Worm (Caenorhabditis elegans) whole organism, midembryonic: Measurements from ENCODE around the gene C06C3.3.

Source experiments
- T22C8.4 ChIP-seq: fragments of 200-800 bp; sonication (Bioruptor generic); IDR thresholded peaks from 2 replicates; pipeline ENCODE4 v1.3.6; 2022; ENCODE audit warnings: missing genetic modification characterization, missing compliant biosample characterization
- cog-1 ChIP-seq: sonication (generic microtip); optimal IDR thresholded peaks from 2 replicates; lab custom pipeline; 2016; ENCODE audit warnings: missing genetic modification characterization, missing compliant biosample characterization
- flt-1 ChIP-seq: fragments of 200-800 bp; sonication (Bioruptor generic); IDR thresholded peaks from 2 replicates; pipeline ENCODE4 v1.3.6; 2022; ENCODE audit warnings: missing genetic modification characterization, missing compliant biosample characterization
- klf-2 ChIP-seq: fragments of 200-800 bp; sonication (Bioruptor generic); conservative IDR thresholded peaks from 2 replicates; pipeline ENCODE4 v1.3.6; 2022; ENCODE audit warnings: missing genetic modification reagents, missing genetic modification characterization, missing compliant biosample characterization
- med-1 ChIP-seq: sonication (generic microtip); optimal IDR thresholded peaks from 2 replicates; lab custom pipeline; 2017; ENCODE audit warnings: missing genetic modification characterization, mild to moderate bottlenecking, missing compliant biosample characterization, antibody characterized with exemption, missing genetic modification reagents; ENCODE audit not compliant: insufficient read depth
- ref-1 ChIP-seq: fragments of 200-800 bp; sonication (Bioruptor generic); conservative IDR thresholded peaks from 2 replicates; pipeline ENCODE4 v1.3.6; 2022; ENCODE audit warnings: missing genetic modification reagents, missing genetic modification characterization, missing compliant biosample characterization
- tab-1 ChIP-seq: fragments of 200-800 bp; sonication (Bioruptor generic); IDR thresholded peaks from 2 replicates; pipeline ENCODE4 v1.3.6; 2022; ENCODE audit warnings: missing genetic modification characterization, missing compliant biosample characterization
- ztf-23 ChIP-seq: fragments of 200-800 bp; sonication (Bioruptor generic); IDR thresholded peaks from 2 replicates; pipeline ENCODE4 v1.3.6; 2022; ENCODE audit warnings: missing genetic modification reagents, missing genetic modification characterization, missing compliant biosample characterization
- ztf-29 ChIP-seq: fragments of 200-800 bp; sonication (Bioruptor generic); IDR thresholded peaks from 2 replicates; pipeline ENCODE4 v1.3.6; 2022; ENCODE audit warnings: missing genetic modification reagents, missing genetic modification characterization, missing compliant biosample characterization

Gene C06C3.3

ce11 chrII:9403846-9404245, 31.6 kb upstream of the C06C3.3 start, which contains the start of gene Y51B9A.5:
Gene Y51B9A.5 (plus strand): TSS chrII:9404146.
- no peak for TF ChIP-seq cog-1

DNA sequence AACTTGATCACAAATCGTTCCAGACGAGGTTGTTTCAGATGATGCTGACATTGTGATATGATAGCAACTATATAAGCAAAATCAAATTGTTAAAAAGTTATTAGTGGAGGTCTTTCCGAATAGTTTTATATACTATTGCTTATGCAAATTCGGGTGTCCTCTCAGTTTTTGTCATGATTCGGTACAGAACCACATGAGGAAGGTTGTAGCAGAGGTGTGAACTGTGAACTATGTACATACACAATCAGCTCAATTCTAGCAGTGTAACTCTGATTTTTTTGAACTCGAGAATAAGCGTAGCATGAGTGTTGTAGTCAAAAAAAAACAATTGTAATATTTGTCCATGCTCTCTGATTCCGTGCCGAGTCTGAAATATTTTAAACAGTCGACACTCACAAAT, 30.8 kb upstream of the C06C3.3 start, which contains the start of gene Y51B9A.6:
Gene Y51B9A.6 (minus strand): TSS at position 101 of the 400 bp plus-strand sequence.
- no peak for TF ChIP-seq T22C8.4 (GFP tag; lab: Robert Waterston, UW)
- no peak for TF ChIP-seq ztf-23
- TF ChIP-seq klf-2 (GFP tag; lab: Robert Waterston, UW) = no peak
- TF ChIP-seq ref-1 (GFP tag; lab: Robert Waterston, UW) = no peak
- TF ChIP-seq ztf-29 (GFP tag; lab: Robert Waterston, UW) = no peak
- no peak for TF ChIP-seq med-1
- TF ChIP-seq tab-1 (GFP tag; lab: Robert Waterston, UW) = no peak
- no peak for TF ChIP-seq cog-1
- TF ChIP-seq flt-1 = no peak

ce11 chrII:9399746-9400145, 27.5 kb upstream of the C06C3.3 start, which contains the start of gene Y51B9A.7:
Gene Y51B9A.7 (plus strand): TSS chrII:9400046.
- TF ChIP-seq ref-1 (GFP tag; lab: Robert Waterston, UW) = no peak
- TF ChIP-seq tab-1 (GFP tag; lab: Robert Waterston, UW) = no peak
- TF ChIP-seq ztf-29 (GFP tag; lab: Robert Waterston, UW) = no peak
- no peak for TF ChIP-seq ztf-23
- TF ChIP-seq klf-2 (GFP tag; lab: Robert Waterston, UW) = no peak
- no peak for TF ChIP-seq flt-1
- TF ChIP-seq cog-1 = no peak

DNA sequence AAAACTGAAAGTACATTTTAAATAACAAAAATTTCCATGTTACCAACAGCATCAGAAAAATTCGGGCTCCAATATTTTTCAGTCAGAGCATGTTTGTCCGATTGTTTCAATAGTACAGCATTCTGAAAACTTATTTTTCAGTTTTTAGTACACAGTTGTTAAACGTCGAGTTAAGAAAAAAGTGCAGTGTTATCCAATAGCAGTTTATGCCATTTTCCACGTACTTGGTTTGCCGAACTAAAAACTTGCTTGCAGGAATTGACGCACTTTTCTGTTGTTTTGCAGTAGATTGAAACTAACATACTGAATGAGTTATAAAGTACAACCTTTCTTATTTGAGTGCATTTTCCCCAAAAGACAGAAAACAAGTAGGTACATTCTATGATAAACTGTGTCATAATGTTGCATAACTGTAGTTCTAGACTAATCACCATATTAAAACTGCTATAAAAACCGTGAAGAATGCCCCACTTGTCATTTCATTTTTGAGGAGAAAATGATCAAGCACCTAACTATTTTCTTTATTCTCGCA, 26.1 kb upstream of the C06C3.3 start, which contains the start of the genes Y51B9A.14 and Y51B9A.8:
Gene Y51B9A.14 (minus strand): TSS at position 101 of the 532 bp plus-strand sequence.
Gene Y51B9A.8 (plus strand): TSS at position 482 of the 532 bp plus-strand sequence.
- no peak for TF ChIP-seq tab-1 (GFP tag; lab: Robert Waterston, UW)
- no peak for TF ChIP-seq ref-1 (GFP tag; lab: Robert Waterston, UW)
- TF ChIP-seq ztf-23 = no peak
- no peak for TF ChIP-seq ztf-29 (GFP tag; lab: Robert Waterston, UW)
- no peak for TF ChIP-seq klf-2 (GFP tag; lab: Robert Waterston, UW)
- TF ChIP-seq med-1 = no peak
- no peak for TF ChIP-seq cog-1
- no peak for TF ChIP-seq flt-1
- TF ChIP-seq T22C8.4 (GFP tag; lab: Robert Waterston, UW) = no peak

ce11 chrII:9397496-9397895, 25.2 kb upstream of the C06C3.3 start, which contains the start of gene Y51B9A.9:
Gene Y51B9A.9 (minus strand): TSS chrII:9397596.
- TF ChIP-seq ref-1 (GFP tag; lab: Robert Waterston, UW) (no peak), med-1 (no peak), flt-1 (no peak), ztf-23 (no peak), tab-1 (GFP tag; lab: Robert Waterston, UW) (no peak), klf-2 (GFP tag; lab: Robert Waterston, UW) (no peak), T22C8.4 (GFP tag; lab: Robert Waterston, UW) (no peak), cog-1 (no peak), ztf-29 (GFP tag; lab: Robert Waterston, UW) (no peak)

DNA sequence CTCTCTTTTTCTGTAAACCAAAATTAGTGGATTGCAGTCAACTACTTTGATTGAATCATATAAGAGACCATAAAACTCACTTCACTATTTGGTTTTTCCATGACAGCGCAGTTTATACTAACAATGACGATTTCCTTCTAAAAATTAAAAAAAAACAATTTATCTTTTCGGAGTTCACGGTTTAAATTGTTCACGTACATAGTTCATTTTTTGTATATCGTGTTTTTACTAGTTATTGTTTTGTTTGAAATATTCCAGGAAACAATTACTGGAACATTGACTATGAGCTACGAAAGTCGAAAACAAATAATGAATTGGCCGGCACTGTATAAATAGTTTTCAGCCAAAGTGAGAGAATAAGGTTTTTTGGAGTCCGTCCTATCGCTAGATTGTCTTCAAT, 20.4 kb upstream of the C06C3.3 start, which contains the start of gene lido-17:
Gene lido-17 (minus strand): TSS at position 101 of the 400 bp plus-strand sequence.
- TF ChIP-seq ztf-29 (GFP tag; lab: Robert Waterston, UW) = no peak
- TF ChIP-seq cog-1 = no peak
- no peak for TF ChIP-seq tab-1 (GFP tag; lab: Robert Waterston, UW)
- TF ChIP-seq klf-2 (GFP tag; lab: Robert Waterston, UW) = no peak
- TF ChIP-seq T22C8.4 (GFP tag; lab: Robert Waterston, UW) = no peak
- TF ChIP-seq ref-1 (GFP tag; lab: Robert Waterston, UW) = no peak
- TF ChIP-seq med-1 = no peak
- no peak for TF ChIP-seq ztf-23
- TF ChIP-seq flt-1 = no peak

DNA sequence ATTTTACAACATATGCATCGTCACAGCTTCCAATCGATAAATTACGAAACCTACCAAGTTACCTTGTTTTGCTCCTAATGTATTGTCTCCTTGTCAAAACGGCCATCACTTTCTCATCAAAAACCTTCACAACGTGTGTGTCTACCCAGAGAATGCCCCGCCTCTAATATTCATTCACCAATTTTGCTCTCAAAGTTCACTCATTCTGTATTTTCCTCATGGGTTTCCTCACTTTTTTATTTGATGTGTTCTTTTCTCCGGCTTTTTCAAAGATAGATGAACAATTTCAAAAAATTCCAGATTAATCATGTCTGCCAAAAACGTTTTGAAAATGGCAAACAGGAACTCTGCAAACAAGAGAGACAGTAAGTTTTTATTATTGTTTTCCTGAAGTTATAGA, 12.9 kb upstream of the C06C3.3 start, which contains the start of gene C06C3.7:
Gene C06C3.7 (plus strand): TSS at position 301 of the 400 bp plus-strand sequence.
- TF ChIP-seq flt-1 (no peak), cog-1 (no peak), T22C8.4 (GFP tag; lab: Robert Waterston, UW) (no peak), med-1 (no peak), ztf-29 (GFP tag; lab: Robert Waterston, UW) (no peak), tab-1 (GFP tag; lab: Robert Waterston, UW) (no peak), ztf-23 (no peak), klf-2 (GFP tag; lab: Robert Waterston, UW) (no peak), ref-1 (GFP tag; lab: Robert Waterston, UW) (no peak)

- TF ChIP-seq ref-1 (GFP tag; lab: Robert Waterston, UW) (no peak), klf-2 (GFP tag; lab: Robert Waterston, UW) (no peak), tab-1 (GFP tag; lab: Robert Waterston, UW) (no peak), flt-1 (no peak), cog-1 (no peak), ztf-29 (GFP tag; lab: Robert Waterston, UW) (no peak), T22C8.4 (GFP tag; lab: Robert Waterston, UW) (no peak), ztf-23 (no peak), med-1 (no peak)
Measured at ce11 chrII:9379796-9380195, 7.5 kb upstream of the C06C3.3 start, which contains the start of gene srh-48. Gene srh-48 (plus strand): TSS chrII:9380096.

- TF ChIP-seq ztf-23 = no peak
- TF ChIP-seq T22C8.4 (GFP tag; lab: Robert Waterston, UW) = no peak
- TF ChIP-seq cog-1 = no peak
- TF ChIP-seq klf-2 (GFP tag; lab: Robert Waterston, UW) = no peak
- TF ChIP-seq med-1 = no peak
- TF ChIP-seq flt-1 = no peak
- TF ChIP-seq tab-1 (GFP tag; lab: Robert Waterston, UW) = no peak
Measured at ce11 chrII:9378174-9378573, 5.9 kb upstream of the C06C3.3 start.

DNA sequence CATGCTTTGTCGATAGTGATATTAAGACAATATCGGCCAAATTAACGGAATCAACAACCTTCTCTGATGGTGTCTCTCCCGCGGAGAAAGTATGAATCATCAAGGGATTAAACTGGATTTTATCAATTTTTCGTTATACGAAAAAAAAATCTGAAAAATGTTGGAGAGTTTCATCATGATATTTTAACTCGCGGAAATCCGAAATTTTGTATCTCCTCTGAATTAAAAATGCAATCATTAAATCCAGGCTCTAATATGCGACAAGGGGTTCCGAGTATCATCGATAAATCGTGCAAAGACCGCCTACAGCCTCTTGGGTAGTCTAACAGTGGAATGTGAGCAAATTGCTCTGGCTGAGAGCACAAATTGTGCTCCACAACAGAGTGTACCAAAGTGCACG, 4.9 kb upstream of the C06C3.3 start, which contains the start of gene C06C3.10:
Gene C06C3.10 (minus strand): TSS at position 101 of the 400 bp plus-strand sequence.
- TF ChIP-seq ztf-29 (GFP tag; lab: Robert Waterston, UW) (no peak), ztf-23 (no peak), tab-1 (GFP tag; lab: Robert Waterston, UW) (no peak), med-1 (no peak), cog-1 (no peak), klf-2 (GFP tag; lab: Robert Waterston, UW) (no peak), T22C8.4 (GFP tag; lab: Robert Waterston, UW) (no peak), flt-1 (no peak)
